Worm (Caenorhabditis elegans): ENCODE results near the gene Y17G9B.2.
"Not testable (repeated sequence)": the region's sequence is repeated elsewhere in the genome, so short reads cannot be mapped to it uniquely, and the experiment has no call there.

Y17G9B.2 gene

DNA sequence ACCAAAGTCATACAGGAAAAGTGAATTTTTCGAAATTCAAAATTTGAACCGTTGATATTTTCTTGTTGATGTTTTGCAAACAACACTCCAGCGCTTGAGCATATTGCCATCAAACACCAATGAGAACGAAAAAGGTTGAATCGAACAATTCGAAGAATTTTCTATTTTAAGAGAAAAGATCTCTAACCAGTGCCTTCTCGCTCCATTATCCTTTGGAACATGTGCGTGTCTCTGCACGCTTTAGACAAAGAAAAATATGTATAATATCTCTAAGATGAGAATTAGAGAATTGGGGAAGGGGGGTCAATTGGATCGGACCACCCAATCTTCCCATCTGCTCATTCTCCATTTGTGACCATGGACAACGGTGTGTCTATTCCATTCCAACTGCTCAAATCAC, at the start of gene Y17G9B.2:
Y17G9B.2 (plus strand) TSS at position 301 of the 400 bp plus-strand sequence.
- TF ChIP-seq nhr-28 (tag; optimal IDR thresholded peaks at IDR 0.05): no peak
- TF ChIP-seq eor-1 (tag; optimal IDR thresholded peaks at IDR 0.05): no peak
- TF ChIP-seq nhr-11 (tag; optimal IDR thresholded peaks at IDR 0.05): no peak
- TF ChIP-seq mml-1 (tag; optimal IDR thresholded peaks at IDR 0.05): no peak
- TF ChIP-seq ceh-28 (tag; optimal IDR thresholded peaks at IDR 0.05): no peak
- TF ChIP-seq nhr-25 (tag; optimal IDR thresholded peaks at IDR 0.05): no peak
- TF ChIP-seq elt-2 (tag; optimal IDR thresholded peaks at IDR 0.05): no peak
- no peak for TF ChIP-seq nhr-67 (tag; optimal IDR thresholded peaks at IDR 0.05)
- TF ChIP-seq mdl-1 (tag; optimal IDR thresholded peaks at IDR 0.05): no peak
- TF ChIP-seq nhr-23 (tag; optimal IDR thresholded peaks at IDR 0.05): no peak
- no peak for TF ChIP-seq fkh-2 (tag; optimal IDR thresholded peaks at IDR 0.05)
- TF ChIP-seq nhr-76 (tag; optimal IDR thresholded peaks at IDR 0.05): no peak

DNA sequence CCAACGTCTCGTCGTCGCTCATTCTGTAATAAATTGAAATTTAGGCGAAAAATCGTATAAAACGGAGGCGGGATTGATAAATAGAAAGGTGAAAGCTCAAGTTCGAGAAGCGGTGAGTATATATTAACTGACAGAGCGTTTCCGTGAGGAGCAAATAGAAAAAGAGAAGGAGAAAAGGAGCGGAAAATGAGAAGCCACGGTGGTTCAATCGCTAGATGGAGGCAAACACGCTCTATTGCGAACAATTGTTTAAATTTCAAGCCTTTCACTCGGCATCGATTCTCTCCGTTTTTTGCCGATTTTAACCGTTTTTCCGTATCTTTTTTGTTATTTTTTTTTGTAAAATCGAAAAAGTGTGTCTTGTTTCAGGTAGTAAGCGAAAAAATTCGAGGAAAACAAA, 48.2 kb upstream of the Y17G9B.2 start, which contains the start of gene miro-1:
miro-1 (minus strand) TSS at position 23 of the 400 bp plus-strand sequence.
- not testable (repeated sequence) for TF ChIP-seq egl-27, nhr-237, egl-5 (tag; optimal IDR thresholded peaks at IDR 0.05)

DNA sequence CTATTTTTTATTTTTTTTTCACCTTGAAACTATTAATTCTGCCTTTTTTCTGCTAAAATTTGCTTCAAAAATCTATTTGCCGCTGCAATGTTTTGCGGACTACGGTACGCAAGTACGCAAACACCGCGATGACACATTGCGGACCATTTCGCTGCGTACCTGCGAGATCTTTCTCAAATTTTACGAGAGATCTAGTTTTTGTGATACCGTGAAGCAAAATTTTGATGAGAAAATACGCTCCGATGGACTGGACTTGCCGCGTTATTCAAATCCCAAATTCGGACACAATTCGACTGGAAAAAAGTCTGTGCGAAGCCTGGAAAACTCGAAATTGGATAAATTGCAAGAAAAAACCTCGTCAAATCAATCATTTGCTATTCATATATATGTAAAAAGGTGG, 43.4 kb upstream of the Y17G9B.2 start:
- TF ChIP-seq tbx-2 (tag; optimal IDR thresholded peaks at IDR 0.05) (peak; percentile 27), nfya-1 (tag; optimal IDR thresholded peaks at IDR 0.05; ENCODE audit: insufficient read depth) (peak; percentile 22), lin-15B (tag; optimal IDR thresholded peaks at IDR 0.05) (peak; percentile 19), elt-2 (tag; optimal IDR thresholded peaks at IDR 0.05) (peak; percentile 1)

- TF ChIP-seq skn-1 (tag; optimal IDR thresholded peaks at IDR 0.05) (no peak), eor-1 (tag; optimal IDR thresholded peaks at IDR 0.05) (no peak), tbx-2 (tag; optimal IDR thresholded peaks at IDR 0.05) (no peak)
Observed at ce11 chrIV:4723687-4724086, 40.3 kb upstream of the Y17G9B.2 start.

ce11 chrIV:4724562-4724961, 39.4 kb upstream of the Y17G9B.2 start, which contains the start of gene K08F11.1:
Gene K08F11.1 (plus strand): TSS chrIV:4724862.
- no peak for TF ChIP-seq nhr-76 (tag; optimal IDR thresholded peaks at IDR 0.05)
- TF ChIP-seq egl-27 (tag; optimal IDR thresholded peaks at IDR 0.05): no peak
- TF ChIP-seq snpc-4 (tag; optimal IDR thresholded peaks at IDR 0.05): no peak
- no peak for TF ChIP-seq hmg-11 (tag; optimal IDR thresholded peaks at IDR 0.05)
- TF ChIP-seq ztf-11 (tag; optimal IDR thresholded peaks at IDR 0.05): no peak
- no peak for TF ChIP-seq nhr-23 (tag; optimal IDR thresholded peaks at IDR 0.05)
- no peak for TF ChIP-seq aly-2 (tag; optimal IDR thresholded peaks at IDR 0.05)
- no peak for TF ChIP-seq nfya-1 (tag; optimal IDR thresholded peaks at IDR 0.05; ENCODE audit: insufficient read depth)
- TF ChIP-seq nhr-67 (tag; optimal IDR thresholded peaks at IDR 0.05): no peak
- TF ChIP-seq skn-1 (tag; optimal IDR thresholded peaks at IDR 0.05): no peak
- TF ChIP-seq ZK546.5 (tag; optimal IDR thresholded peaks at IDR 0.05): no peak
- no peak for TF ChIP-seq lin-39 (tag; optimal IDR thresholded peaks at IDR 0.05)
- TF ChIP-seq fos-1 (tag; optimal IDR thresholded peaks at IDR 0.05): no peak

- TF ChIP-seq ceh-28 (tag; optimal IDR thresholded peaks at IDR 0.05) (peak; percentile 70), nhr-11 (tag; optimal IDR thresholded peaks at IDR 0.05) (peak; percentile 77), lin-15B (tag; optimal IDR thresholded peaks at IDR 0.05) (peak; percentile 60), elt-2 (tag; optimal IDR thresholded peaks at IDR 0.05) (peak; percentile 73), nhr-25 (tag; optimal IDR thresholded peaks at IDR 0.05) (peak; percentile 43), ZK546.5 (tag; optimal IDR thresholded peaks at IDR 0.05) (peak; percentile 60), pha-4 (tag; optimal IDR thresholded peaks at IDR 0.05) (peak; percentile 6), lsy-12 (tag; optimal IDR thresholded peaks at IDR 0.05) (peak; percentile 88), nfya-1 (tag; optimal IDR thresholded peaks at IDR 0.05; ENCODE audit: insufficient read depth) (peak; percentile 58), nhr-43 (tag; optimal IDR thresholded peaks at IDR 0.05; ENCODE audit: poor library complexity, severe bottlenecking) (peak; percentile 64), ztf-4 (tag; optimal IDR thresholded peaks at IDR 0.05) (peak; percentile 0), tbx-2 (tag; optimal IDR thresholded peaks at IDR 0.05) (peak; percentile 77), nhr-23 (tag; optimal IDR thresholded peaks at IDR 0.05) (peak; percentile 73), nhr-77 (tag; optimal IDR thresholded peaks at IDR 0.05) (peak; percentile 37), hmg-11 (tag; optimal IDR thresholded peaks at IDR 0.05) (peak; percentile 7), R02D3.7 (tag; optimal IDR thresholded peaks at IDR 0.05) (peak; percentile 76)
Observed at ce11 chrIV:4725478-4725920, 38.4 kb upstream of the Y17G9B.2 start.
